Worm (Caenorhabditis elegans): ENCODE results near the gene gcl-1.

- TF ChIP-seq mdl-1 (tag; optimal IDR thresholded peaks at IDR 0.05), result no peak
- no peak for TF ChIP-seq skn-1 (tag; optimal IDR thresholded peaks at IDR 0.05)
- TF ChIP-seq F10B5.3 (tag; optimal IDR thresholded peaks at IDR 0.05), result no peak
- TF ChIP-seq unc-39 (tag; optimal IDR thresholded peaks at IDR 0.05), result no peak
- TF ChIP-seq nhr-6 (tag; optimal IDR thresholded peaks at IDR 0.05), result peak; percentile 92
- TF ChIP-seq ZK546.5 (tag; optimal IDR thresholded peaks at IDR 0.05), result no peak
These were observed 26.7 kb downstream of the gcl-1 start, which contains the start of the genes Y62E10A.20, Y62E10A.23 and mdt-9 for ce11 chrIV:13386043-13386442.

All from whole organism, L4 larva.